Fruit fly (Drosophila melanogaster): ENCODE data around the gene Rsod.

DNA sequence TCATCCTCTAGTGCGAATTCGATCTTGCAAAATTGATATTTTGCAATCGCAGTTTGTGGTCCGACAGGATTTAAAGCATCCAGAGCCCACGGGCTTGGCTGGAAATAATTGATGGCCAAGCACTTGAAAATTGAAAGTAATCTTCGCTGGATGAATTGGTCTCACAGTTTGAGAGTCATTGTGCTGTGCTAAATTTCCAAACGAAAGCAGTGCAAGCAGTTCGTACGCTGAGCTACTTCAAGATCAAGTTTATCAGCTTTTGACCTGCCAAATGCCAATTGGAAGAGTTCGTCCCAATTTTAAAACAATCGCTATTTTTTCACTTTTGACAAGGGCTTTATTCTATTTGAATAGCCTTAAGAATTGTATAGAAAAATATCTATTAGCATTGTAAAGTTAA is 17.1 kb downstream of the Rsod start:
- TF ChIP-seq psq (optimal IDR thresholded peaks at IDR 0.05) (no peak), EcR (GFP tag; optimal IDR thresholded peaks at IDR 0.05) (no peak), pan (optimal IDR thresholded peaks at IDR 0.05) (no peak), usp (GFP tag; optimal IDR thresholded peaks at IDR 0.05) (no peak), CG8478 (optimal IDR thresholded peaks at IDR 0.05) (no peak), Dll (optimal IDR thresholded peaks at IDR 0.05) (no peak)
